Worm (Caenorhabditis elegans): ENCODE results near the gene Y57G11A.2.

- TF ChIP-seq dpl-1 (GFP tag; optimal IDR thresholded peaks at IDR 0.05) (no peak), fkh-10 (GFP tag; optimal IDR thresholded peaks at IDR 0.05) (no peak), elt-2 (tag; optimal IDR thresholded peaks at IDR 0.05) (no peak), nhr-85 (tag) (no peak), snpc-4 (tag; optimal IDR thresholded peaks at IDR 0.05) (no peak), nhr-12 (tag; optimal IDR thresholded peaks at IDR 0.05) (no peak), snu-23 (GFP tag; optimal IDR thresholded peaks at IDR 0.05) (no peak)
Measured at ce11 chrIV:14523568-14523967, 4.2 kb upstream of the Y57G11A.2 start, which contains the start of gene srh-63.
